Fruit fly (Drosophila melanogaster) whole organism, pupa: ENCODE data around the gene Nna1.

Source experiments
- CG10348 ChIP-seq: fragments of 200-800 bp; sonication (Bioruptor generic); IDR thresholded peaks from 2 replicates; pipeline ENCODE4 v1.3.6; 2022; ENCODE audit warnings: missing biosample characterization, missing genetic modification characterization
- CG13204 ChIP-seq: fragments of 200-800 bp; sonication (Bioruptor generic); optimal IDR thresholded peaks from 2 replicates; lab custom pipeline; 2018; ENCODE audit warnings: missing biosample characterization, mild to moderate bottlenecking, missing genetic modification characterization, moderate library complexity
- CG15710 ChIP-seq: fragments of 200-800 bp; sonication (Bioruptor generic); optimal IDR thresholded peaks from 2 replicates; lab custom pipeline; 2018; ENCODE audit warnings: missing biosample characterization, mild to moderate bottlenecking, missing genetic modification characterization, moderate library complexity
- EcR ChIP-seq: fragments of 200-800 bp; sonication (Bioruptor generic); optimal IDR thresholded peaks from 3 replicates; lab custom pipeline; 2019; ENCODE audit warnings: missing biosample characterization, missing genetic modification characterization, mild to moderate bottlenecking, moderate library complexity, missing genetic modification reagents
- Ets98B ChIP-seq: fragments of 200-800 bp; sonication (Bioruptor generic); IDR thresholded peaks from 2 replicates; pipeline ENCODE4 v1.3.6; 2022; ENCODE audit warnings: missing biosample characterization, missing genetic modification characterization
- Pif1A ChIP-seq: fragments of 200-800 bp; sonication (Bioruptor generic); optimal IDR thresholded peaks from 3 replicates; lab custom pipeline; 2016; ENCODE audit warnings: missing biosample characterization, missing genetic modification characterization
- gl ChIP-seq: fragments of 200-800 bp; sonication (Bioruptor generic); optimal IDR thresholded peaks from 2 replicates; lab custom pipeline; 2018; ENCODE audit warnings: missing biosample characterization, mild to moderate bottlenecking, missing genetic modification characterization
- rn ChIP-seq: fragments of 200-800 bp; sonication (Bioruptor generic); IDR thresholded peaks from 2 replicates; pipeline ENCODE4 v1.3.6; 2022; ENCODE audit warnings: missing biosample characterization, missing genetic modification characterization

- TF ChIP-seq EcR (GFP tag; lab: Kevin White, UChicago) (no peak), CG15710 (tag; lab: Kevin White, UChicago) (no peak), CG13204 (no peak), Pif1A (GFP tag; lab: Kevin White, UChicago) (no peak), rn (GFP tag; lab: Robert Waterston, UW) (no peak), Ets98B (GFP tag; lab: Robert Waterston, UW) (no peak), CG10348 (no peak), gl (tag; lab: Kevin White, UChicago) (no peak)
These were observed 74.4 kb downstream of the Nna1 start for dm6 chrX:13766495-13766894.
